Worm (Caenorhabditis elegans): Measurements from ENCODE around the gene C55C3.6.

ce11 chrIV:5650761-5651332, 32.1 kb upstream of the C55C3.6 start:
- no peak for TF ChIP-seq ztf-18 (tag; optimal IDR thresholded peaks at IDR 0.05)
- TF ChIP-seq ceh-27 (GFP tag; optimal IDR thresholded peaks at IDR 0.05) = no peak
- TF ChIP-seq T07F8.4 (tag; optimal IDR thresholded peaks at IDR 0.05) = no peak
- TF ChIP-seq hrde-1 (tag; optimal IDR thresholded peaks at IDR 0.05; ENCODE audit: borderline replicate concordance) = peak; percentile 39
